In the genomic region with DNA sequence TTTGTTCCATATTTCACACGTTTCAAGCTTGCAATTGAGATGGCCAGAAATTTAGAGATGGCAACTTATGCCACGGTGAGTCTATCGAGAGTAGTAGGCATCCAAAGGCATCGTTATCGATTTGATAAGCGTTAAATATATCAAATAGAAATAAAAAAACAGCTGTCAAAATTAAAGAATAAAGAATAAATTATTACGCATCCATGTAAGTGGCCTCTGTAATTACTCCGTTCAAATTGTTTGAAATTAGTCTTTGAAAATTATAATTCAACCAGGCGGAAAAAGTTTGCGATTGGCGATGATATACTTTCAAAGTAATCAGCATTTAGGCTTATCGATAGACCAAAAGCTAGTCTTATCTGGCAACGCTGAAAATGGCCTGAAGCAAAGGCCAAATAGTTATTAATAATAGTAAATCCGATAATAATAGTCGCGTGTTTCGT, we compare ENCODE assay signal across 1 fruit fly cellular context.
TF ChIP-seq lines count a peak whose summit lies in the region.

A gene (minus strand): TSS at position 45 of the 443 bp plus-strand sequence.
A gene (plus strand): TSS at position 347 of the 443 bp plus-strand sequence.

TF ChIP-seq in whole organism, embryonic, 481 proteins besides CTCF, POLR2A, EP300 and RAD21 (continued from another document):
- peak; percentile 59 for TF ChIP-seq row (GFP tag; IDR thresholded peaks at IDR 0.05; lab: Robert Waterston, UW)
- no peak for TF ChIP-seq Sry-β (GFP tag; optimal IDR thresholded peaks at IDR 0.05; lab: Kevin White, UChicago)
- peak; percentile 83 for TF ChIP-seq CG2116 (GFP tag; optimal IDR thresholded peaks at IDR 0.05; lab: Kevin White, UChicago)
- no peak for TF ChIP-seq disco-r (GFP tag; optimal IDR thresholded peaks at IDR 0.05; lab: Kevin White, UChicago)
- peak; percentile 59 for TF ChIP-seq amos (GFP tag; IDR thresholded peaks at IDR 0.05; lab: Robert Waterston, UW; ENCODE audit: partially characterized antibody)
- no peak for TF ChIP-seq CG4854 (GFP tag; optimal IDR thresholded peaks at IDR 0.05; lab: Kevin White, UChicago)
- TF ChIP-seq Ada2b (GFP tag; IDR thresholded peaks at IDR 0.05; lab: Robert Waterston, UW) = no peak
- TF ChIP-seq CG10654 (GFP tag; optimal IDR thresholded peaks at IDR 0.05; lab: Kevin White, UChicago) = no peak
- TF ChIP-seq CG13287 (GFP tag; IDR thresholded peaks at IDR 0.05; lab: Robert Waterston, UW; ENCODE audit: partially characterized antibody) = peak; percentile 70
- TF ChIP-seq nerfin-2 (GFP tag; IDR thresholded peaks at IDR 0.05; lab: Robert Waterston, UW; ENCODE audit: partially characterized antibody) = peak; percentile 70
- TF ChIP-seq Dref (GFP tag; IDR thresholded peaks at IDR 0.05; lab: Robert Waterston, UW) = peak; percentile 63
- no peak for TF ChIP-seq CG14441 (GFP tag; IDR thresholded peaks at IDR 0.05; lab: Robert Waterston, UW)
- TF ChIP-seq Nf-YC (tag; optimal IDR thresholded peaks at IDR 0.05; lab: Kevin White, UChicago) = peak; percentile 39
- peak; percentile 52; the same call in 1 of the 2 replicates for TF ChIP-seq tna (GFP tag; IDR thresholded peaks at IDR 0.05; lab: Robert Waterston, UW; ENCODE audit: partially characterized antibody)
- no peak for TF ChIP-seq Nf-YB (GFP tag; optimal IDR thresholded peaks at IDR 0.05; lab: Kevin White, UChicago)
- no peak for TF ChIP-seq grn (GFP tag; optimal IDR thresholded peaks at IDR 0.05; lab: Kevin White, UChicago)
- no peak for TF ChIP-seq chif (GFP tag; optimal IDR thresholded peaks at IDR 0.05; lab: Kevin White, UChicago)
- TF ChIP-seq GATAe (GFP tag; conservative IDR thresholded peaks at IDR 0.05; lab: Robert Waterston, UW) = no peak
- TF ChIP-seq Nf-YA (GFP tag; IDR thresholded peaks at IDR 0.05; lab: Robert Waterston, UW) = no peak
- peak; percentile 74 for TF ChIP-seq CG16813 (GFP tag; IDR thresholded peaks at IDR 0.05; lab: Robert Waterston, UW; ENCODE audit: partially characterized antibody)
- TF ChIP-seq grau (tag; optimal IDR thresholded peaks at IDR 0.05; lab: Kevin White, UChicago) = peak; percentile 17
- no peak for TF ChIP-seq Asciz (GFP tag; optimal IDR thresholded peaks at IDR 0.05; lab: Kevin White, UChicago)
- no peak for TF ChIP-seq ftz-f1 (GFP tag; optimal IDR thresholded peaks at IDR 0.05; lab: Kevin White, UChicago)
- TF ChIP-seq Dp (GFP tag; optimal IDR thresholded peaks at IDR 0.05; lab: Kevin White, UChicago) = peak; percentile 16
- TF ChIP-seq CG11398 (GFP tag; optimal IDR thresholded peaks at IDR 0.05; lab: Kevin White, UChicago) = no peak
- TF ChIP-seq HHEX (GFP tag; optimal IDR thresholded peaks at IDR 0.05; lab: Kevin White, UChicago) = no peak
- peak; percentile 83 for TF ChIP-seq CG12659 (GFP tag; optimal IDR thresholded peaks at IDR 0.05; lab: Kevin White, UChicago)
- TF ChIP-seq salm (tag; optimal IDR thresholded peaks at IDR 0.05; lab: Kevin White, UChicago) = no peak
- TF ChIP-seq CG17568 (GFP tag; optimal IDR thresholded peaks at IDR 0.05; lab: Kevin White, UChicago) = no peak
- TF ChIP-seq CG7839 (tag; optimal IDR thresholded peaks at IDR 0.05; lab: Kevin White, UChicago) = no peak
- TF ChIP-seq CG12219 (GFP tag; optimal IDR thresholded peaks at IDR 0.05; lab: Kevin White, UChicago) = no peak
- TF ChIP-seq CG14014 (GFP tag; IDR thresholded peaks at IDR 0.05; lab: Robert Waterston, UW) = no peak
- peak; percentile 33 for TF ChIP-seq pzg (GFP tag; optimal IDR thresholded peaks at IDR 0.05; lab: Kevin White, UChicago)
- no peak for TF ChIP-seq Poxn (GFP tag; IDR thresholded peaks at IDR 0.05; lab: Robert Waterston, UW)
- TF ChIP-seq Dll (GFP tag; IDR thresholded peaks at IDR 0.05; lab: Robert Waterston, UW; ENCODE audit: partially characterized antibody) = peak; percentile 79
- no peak for TF ChIP-seq CG4404 (GFP tag; IDR thresholded peaks at IDR 0.05; lab: Robert Waterston, UW)
- TF ChIP-seq dimm (GFP tag; IDR thresholded peaks at IDR 0.05; lab: Robert Waterston, UW) = no peak
- peak; percentile 74 for TF ChIP-seq BEAF-32 (GFP tag; optimal IDR thresholded peaks at IDR 0.05; lab: Kevin White, UChicago)
- TF ChIP-seq CG2120 (GFP tag; optimal IDR thresholded peaks at IDR 0.05; lab: Kevin White, UChicago) = peak; percentile 40
- no peak for TF ChIP-seq CG9727 (GFP tag; optimal IDR thresholded peaks at IDR 0.05; lab: Kevin White, UChicago)
- peak; percentile 21 for TF ChIP-seq CG10267 (tag; optimal IDR thresholded peaks at IDR 0.05; lab: Kevin White, UChicago)
- TF ChIP-seq CHES-1-like (GFP tag; optimal IDR thresholded peaks at IDR 0.05; lab: Kevin White, UChicago) = no peak
- no peak for TF ChIP-seq ERR (GFP tag; optimal IDR thresholded peaks at IDR 0.05; lab: Kevin White, UChicago)
- no peak for TF ChIP-seq CG12071 (GFP tag; optimal IDR thresholded peaks at IDR 0.05; lab: Kevin White, UChicago)
- TF ChIP-seq CG17359 (tag; optimal IDR thresholded peaks at IDR 0.05; lab: Kevin White, UChicago) = no peak
- TF ChIP-seq zen2 (GFP tag; IDR thresholded peaks at IDR 0.05; lab: Robert Waterston, UW; ENCODE audit: partially characterized antibody) = peak; percentile 35; the same call in 1 of the 3 replicates
- no peak for TF ChIP-seq corto (GFP tag; optimal IDR thresholded peaks at IDR 0.05; lab: Kevin White, UChicago)
- no peak for TF ChIP-seq CG4730 (GFP tag; IDR thresholded peaks at IDR 0.05; lab: Robert Waterston, UW)
- peak; percentile 67 for TF ChIP-seq CG8290 (GFP tag; optimal IDR thresholded peaks at IDR 0.05; lab: Kevin White, UChicago)
- TF ChIP-seq CG8290 (tag; optimal IDR thresholded peaks at IDR 0.05; lab: Kevin White, UChicago) = peak in 1 of 2 experiments; percentile 47
- no peak for TF ChIP-seq tx (GFP tag; optimal IDR thresholded peaks at IDR 0.05; lab: Kevin White, UChicago)
- peak; percentile 1 for TF ChIP-seq CG2712 (tag; optimal IDR thresholded peaks at IDR 0.05; lab: Kevin White, UChicago)
- TF ChIP-seq B-H1 (GFP tag; IDR thresholded peaks at IDR 0.05; lab: Robert Waterston, UW) = no peak
- peak; percentile 0 for TF ChIP-seq sug (tag; optimal IDR thresholded peaks at IDR 0.05; lab: Kevin White, UChicago)
- no peak for TF ChIP-seq CG14667 (GFP tag; IDR thresholded peaks at IDR 0.05; lab: Robert Waterston, UW)
- peak; percentile 1 for TF ChIP-seq slou (GFP tag; optimal IDR thresholded peaks at IDR 0.05; lab: Kevin White, UChicago)
- peak; percentile 14 for TF ChIP-seq exex (tag; optimal IDR thresholded peaks at IDR 0.05; lab: Kevin White, UChicago)
- TF ChIP-seq CG6254 (GFP tag; optimal IDR thresholded peaks at IDR 0.05; lab: Kevin White, UChicago) = no peak
- TF ChIP-seq ewg (GFP tag; optimal IDR thresholded peaks at IDR 0.05; lab: Kevin White, UChicago) = no peak
- TF ChIP-seq ato (GFP tag; IDR thresholded peaks at IDR 0.05; lab: Robert Waterston, UW; ENCODE audit: partially characterized antibody) = 0 out of 2 replicates have a peak, but pooled peaks have one; percentile 19
- no peak for TF ChIP-seq btn (GFP tag; optimal IDR thresholded peaks at IDR 0.05; lab: Kevin White, UChicago)
- peak; percentile 39; the same call in 1 of the 2 replicates for TF ChIP-seq inv (GFP tag; IDR thresholded peaks at IDR 0.05; lab: Robert Waterston, UW; ENCODE audit: partially characterized antibody)
- no peak for TF ChIP-seq Bdp1 (GFP tag; optimal IDR thresholded peaks at IDR 0.05; lab: Kevin White, UChicago)
- TF ChIP-seq zen (tag; optimal IDR thresholded peaks at IDR 0.05; lab: Kevin White, UChicago) = no peak
- peak; percentile 37; the same call in 1 of the 2 replicates for TF ChIP-seq hbn (GFP tag; IDR thresholded peaks at IDR 0.05; lab: Robert Waterston, UW; ENCODE audit: partially characterized antibody)
- TF ChIP-seq CG32772 (GFP tag; IDR thresholded peaks at IDR 0.05; lab: Robert Waterston, UW) = no peak
- no peak for TF ChIP-seq Xrp1 (GFP tag; IDR thresholded peaks at IDR 0.05; lab: Robert Waterston, UW)
- TF ChIP-seq mirr (GFP tag; optimal IDR thresholded peaks at IDR 0.05; lab: Kevin White, UChicago) = no peak
- peak; percentile 32 for TF ChIP-seq trem (tag; optimal IDR thresholded peaks at IDR 0.05; lab: Kevin White, UChicago)
- TF ChIP-seq knrl (GFP tag; IDR thresholded peaks at IDR 0.05; lab: Robert Waterston, UW; ENCODE audit: partially characterized antibody) = peak; percentile 63; the same call in 2 of the 3 replicates
- peak; percentile 40 for TF ChIP-seq CG8924 (tag; optimal IDR thresholded peaks at IDR 0.05; lab: Kevin White, UChicago)
- no peak for TF ChIP-seq CG17361 (GFP tag; IDR thresholded peaks at IDR 0.05; lab: Robert Waterston, UW)
- TF ChIP-seq Bteb2 (GFP tag; optimal IDR thresholded peaks at IDR 0.05; lab: Kevin White, UChicago) = no peak
- peak; percentile 55; the same call in 1 of the 3 replicates for TF ChIP-seq CG7963 (GFP tag; IDR thresholded peaks at IDR 0.05; lab: Robert Waterston, UW; ENCODE audit: partially characterized antibody)
- peak; percentile 59 for TF ChIP-seq Sin3A (optimal IDR thresholded peaks at IDR 0.05; lab: Kevin White, UChicago)
- no peak for TF ChIP-seq Fer2 (tag; optimal IDR thresholded peaks at IDR 0.05; lab: Kevin White, UChicago)
- no peak for TF ChIP-seq CG11085 (GFP tag; IDR thresholded peaks at IDR 0.05; lab: Robert Waterston, UW)
- peak; percentile 50 for TF ChIP-seq sna (GFP tag; IDR thresholded peaks at IDR 0.05; lab: Robert Waterston, UW; ENCODE audit: partially characterized antibody)
- TF ChIP-seq mld (GFP tag; IDR thresholded peaks at IDR 0.05; lab: Robert Waterston, UW; ENCODE audit: partially characterized antibody) = 0 out of 3 replicates have a peak, but pooled peaks have one; percentile 10
- no peak for TF ChIP-seq otp (GFP tag; IDR thresholded peaks at IDR 0.05; lab: Robert Waterston, UW)
- peak; percentile 87 for TF ChIP-seq pfk (GFP tag; optimal IDR thresholded peaks at IDR 0.05; lab: Kevin White, UChicago)
